Worm (Caenorhabditis elegans) whole organism, L1 larva: Measurements from ENCODE around the gene msp-63.
"Not testable (repeated sequence)": the region's sequence is repeated elsewhere in the genome, so short reads cannot be mapped to it uniquely, and the experiment has no call there.

Experiments used
- F16B12.6 ChIP-seq: fragments of 150-350 bp; optimal IDR thresholded peaks from 2 replicates; lab custom pipeline; 2014; ENCODE audit warnings: missing biosample characterization, missing genetic modification characterization
- Y116A8C.19 ChIP-seq: sonication (generic microtip); optimal IDR thresholded peaks from 2 replicates; lab custom pipeline; 2016; ENCODE audit warnings: missing compliant biosample characterization, missing genetic modification characterization, borderline replicate concordance
- blmp-1 ChIP-seq: fragments of 150-350 bp; optimal IDR thresholded peaks from 2 replicates; lab custom pipeline; 2014; ENCODE audit warnings: missing biosample characterization, missing genetic modification characterization
- ceh-82 ChIP-seq, 3 experiments: fragments of 150-350 bp in 1 of 3; sonication (generic microtip) in 2 of 3; optimal IDR thresholded peaks; 2 replicates each; lab custom pipeline; 2014 to 2017; ENCODE audit warnings: missing biosample characterization in 3 of 3, missing genetic modification characterization in 3 of 3
- dpl-1 ChIP-seq, 3 experiments: fragments of 150-350 bp in 2 of 3; sonication (generic microtip) in 1 of 3; optimal IDR thresholded peaks; 2 replicates each; lab custom pipeline; 2014 to 2017; ENCODE audit warnings: missing biosample characterization in 3 of 3, missing genetic modification characterization in 3 of 3, missing genetic modification reagents in 3 of 3
- dsc-1 ChIP-seq: sonication (generic microtip); optimal IDR thresholded peaks from 2 replicates; lab custom pipeline; 2016; ENCODE audit warnings: mild to moderate bottlenecking, missing genetic modification characterization, missing compliant biosample characterization
- efl-1 ChIP-seq, 4 experiments: fragments of 150-350 bp; optimal IDR thresholded peaks in 3 of 4; peaks in 1 of 4; 1 replicate in 1 of 4; 2 replicates in 3 of 4; lab custom pipeline; 2014; ENCODE audit warnings: missing biosample characterization in 2 of 4, missing genetic modification characterization in 2 of 4, missing genetic modification reagents in 2 of 4
- egl-13 ChIP-seq: sonication (generic microtip); optimal IDR thresholded peaks from 2 replicates; lab custom pipeline; 2016; ENCODE audit warnings: missing genotype, missing genetic modification reagents, missing genetic modification characterization, missing compliant biosample characterization
- egl-27 ChIP-seq, 2 experiments: fragments of 150-350 bp in 1 of 2; sonication (generic microtip); optimal IDR thresholded peaks; 3 replicates each; lab custom pipeline; 2017 to 2018; ENCODE audit warnings: missing biosample characterization in 2 of 2, missing genetic modification characterization in 2 of 2, missing genetic modification reagents in 2 of 2
- elt-2 ChIP-seq: sonication (generic microtip); optimal IDR thresholded peaks from 2 replicates; lab custom pipeline; 2016; ENCODE audit warnings: missing genetic modification characterization, mild to moderate bottlenecking, inconsistent platforms, missing compliant biosample characterization, missing genetic modification reagents
- elt-3 ChIP-seq, 6 experiments: fragments of 150-350 bp in 1 of 6; sonication (generic microtip); optimal IDR thresholded peaks; 2 replicates each; lab custom pipeline; 2017 to 2018; ENCODE audit warnings: missing biosample characterization in 6 of 6, missing genetic modification characterization in 6 of 6, inconsistent platforms in 1 of 6
- ets-5 ChIP-seq: fragments of 200-800 bp; sonication (Bioruptor generic); IDR thresholded peaks from 2 replicates; pipeline ENCODE4 v1.3.6; 2022; ENCODE audit warnings: missing genetic modification characterization, missing compliant biosample characterization
- fkh-10 ChIP-seq: sonication (generic microtip); optimal IDR thresholded peaks from 2 replicates; lab custom pipeline; 2017; ENCODE audit warnings: missing biosample characterization, missing genetic modification reagents, missing genetic modification characterization
- fkh-4 ChIP-seq: sonication (generic microtip); optimal IDR thresholded peaks from 2 replicates; lab custom pipeline; 2016; ENCODE audit warnings: missing compliant biosample characterization, missing genetic modification characterization, borderline replicate concordance
- hlh-4 ChIP-seq: sonication (generic microtip); optimal IDR thresholded peaks from 2 replicates; lab custom pipeline; 2016; ENCODE audit warnings: mild to moderate bottlenecking, missing genetic modification characterization, missing compliant biosample characterization
- hpl-2 ChIP-seq: fragments of 150-350 bp; optimal IDR thresholded peaks from 2 replicates; lab custom pipeline; 2014; ENCODE audit warnings: missing biosample characterization, missing genetic modification reagents, missing genetic modification characterization
- irx-1 ChIP-seq: sonication (generic microtip); optimal IDR thresholded peaks from 2 replicates; lab custom pipeline; 2016; ENCODE audit warnings: missing genetic modification characterization, missing compliant biosample characterization
- lin-13 ChIP-seq: fragments of 150-350 bp; optimal IDR thresholded peaks from 2 replicates; lab custom pipeline; 2014; ENCODE audit warnings: missing biosample characterization, missing genetic modification reagents, missing genetic modification characterization
- lin-14 ChIP-seq: fragments of 200-800 bp; sonication (Bioruptor generic); optimal IDR thresholded peaks from 2 replicates; lab custom pipeline; 2018; ENCODE audit warnings: mild to moderate bottlenecking, missing genetic modification characterization, moderate library complexity, missing compliant biosample characterization
- lin-35 ChIP-seq, 2 experiments: fragments of 150-350 bp; optimal IDR thresholded peaks; 2 replicates each; lab custom pipeline; 2014; ENCODE audit warnings: missing biosample characterization in 2 of 2, missing genetic modification characterization in 2 of 2, missing genetic modification reagents in 2 of 2
- nhr-11 ChIP-seq: fragments of 150-350 bp; optimal IDR thresholded peaks from 2 replicates; lab custom pipeline; 2014; ENCODE audit warnings: missing biosample characterization, missing genetic modification characterization
- nhr-19 ChIP-seq: fragments of 200-800 bp; sonication (Bioruptor generic); conservative IDR thresholded peaks from 2 replicates; pipeline ENCODE4 v1.3.6; 2022; ENCODE audit warnings: missing genetic modification characterization, missing compliant biosample characterization
- nhr-28 ChIP-seq: fragments of 150-350 bp; optimal IDR thresholded peaks from 2 replicates; lab custom pipeline; 2014; ENCODE audit warnings: missing biosample characterization, missing genetic modification characterization
- nhr-47 ChIP-seq: sonication (generic microtip); optimal IDR thresholded peaks from 2 replicates; lab custom pipeline; 2016; ENCODE audit warnings: mild to moderate bottlenecking, missing genetic modification characterization, moderate library complexity, missing compliant biosample characterization
- nhr-85 ChIP-seq: sonication (generic microtip); peaks from one replicate; lab custom pipeline; 2016; ENCODE audit warnings: missing genetic modification characterization, inconsistent platforms, missing compliant biosample characterization
- pag-3 ChIP-seq: sonication (generic microtip); optimal IDR thresholded peaks from 2 replicates; lab custom pipeline; 2017; ENCODE audit warnings: missing genetic modification characterization, mild to moderate bottlenecking, missing compliant biosample characterization, antibody characterized with exemption, borderline replicate concordance; ENCODE audit not compliant: insufficient read depth
- pqm-1 ChIP-seq: sonication (generic microtip); optimal IDR thresholded peaks from 3 replicates; lab custom pipeline; 2017; ENCODE audit warnings: missing biosample characterization, missing genetic modification characterization
- swsn-7 ChIP-seq: sonication (generic microtip); optimal IDR thresholded peaks from 2 replicates; lab custom pipeline; 2016; ENCODE audit warnings: missing genetic modification characterization, missing compliant biosample characterization
- tlp-1 ChIP-seq: fragments of 150-350 bp; optimal IDR thresholded peaks from 2 replicates; lab custom pipeline; 2014; ENCODE audit warnings: missing biosample characterization, missing genetic modification characterization
- unc-86 ChIP-seq: sonication (generic microtip); optimal IDR thresholded peaks from 2 replicates; lab custom pipeline; 2016; ENCODE audit warnings: missing genetic modification characterization, missing compliant biosample characterization
- vab-15 ChIP-seq: sonication (generic microtip); optimal IDR thresholded peaks from 2 replicates; lab custom pipeline; 2017; ENCODE audit warnings: missing genotype, mild to moderate bottlenecking, missing genetic modification characterization, missing compliant biosample characterization
- zip-4 ChIP-seq: fragments of 200-800 bp; sonication (Bioruptor generic); optimal IDR thresholded peaks from 2 replicates; lab custom pipeline; 2018; ENCODE audit warnings: mild to moderate bottlenecking, missing genetic modification characterization, moderate library complexity, missing compliant biosample characterization

msp-63 gene

ce11 chrII:5768274-5768820 lies 28.9 kb downstream of the msp-63 start (continued):
- TF ChIP-seq fkh-4 (tag; lab: Kevin White, UChicago), result no peak

- no peak for TF ChIP-seq nhr-85 (tag; lab: Kevin White, UChicago)
- no peak for TF ChIP-seq Y116A8C.19 (tag; lab: Kevin White, UChicago)
- no peak for TF ChIP-seq zip-4 (GFP tag; lab: Kevin White, UChicago)
- no peak for TF ChIP-seq nhr-19 (GFP tag; lab: Robert Waterston, UW)
- no peak for TF ChIP-seq unc-86 (tag; lab: Kevin White, UChicago)
- no peak for TF ChIP-seq elt-3 (tag; optimal IDR thresholded peaks at IDR 0.05; lab: Kevin White, UChicago)
- TF ChIP-seq dpl-1 (GFP tag; optimal IDR thresholded peaks at IDR 0.05; lab: Kevin White, UChicago), result no peak
- TF ChIP-seq lin-35 (GFP tag; optimal IDR thresholded peaks at IDR 0.05; lab: Kevin White, UChicago), result no peak
- TF ChIP-seq irx-1 (tag; lab: Kevin White, UChicago), result no peak
- TF ChIP-seq hpl-2 (GFP tag; lab: Kevin White, UChicago), result no peak
- TF ChIP-seq nhr-47, result no peak
- no peak for TF ChIP-seq blmp-1 (tag; lab: Kevin White, UChicago)
- no peak for TF ChIP-seq vab-15 (tag; lab: Kevin White, UChicago)
- no peak for TF ChIP-seq nhr-28 (tag; lab: Kevin White, UChicago)
- no peak for TF ChIP-seq ets-5 (GFP tag; lab: Robert Waterston, UW)
- no peak for TF ChIP-seq ceh-82 (tag; optimal IDR thresholded peaks at IDR 0.05; lab: Kevin White, UChicago)
- no peak for TF ChIP-seq tlp-1 (tag; lab: Kevin White, UChicago)
- no peak for TF ChIP-seq nhr-11 (tag; lab: Kevin White, UChicago)
- TF ChIP-seq pag-3 (tag; lab: Kevin White, UChicago), result no peak
Observed at ce11 chrII:5765318-5765717, 31.9 kb downstream of the msp-63 start, which contains the start of gene ifb-1. Gene ifb-1 (plus strand): TSS chrII:5765618.

- not testable (repeated sequence) for TF ChIP-seq swsn-7 (tag; lab: Kevin White, UChicago); egl-27 (tag; optimal IDR thresholded peaks at IDR 0.05; lab: Kevin White, UChicago); F16B12.6 (tag; lab: Kevin White, UChicago)
Observed at ce11 chrII:5757656-5758055, 39.6 kb downstream of the msp-63 start, which contains the start of the genes F10C1.3 and F10C1.23. Gene F10C1.3 (minus strand): TSS chrII:5757756. Gene F10C1.23 (plus strand): TSS chrII:5758040.

- TF ChIP-seq lin-13, result no peak
Observed at ce11 chrII:5754168-5754567, 43.1 kb downstream of the msp-63 start, which contains the start of gene F10C1.8. Gene F10C1.8 (plus strand): TSS chrII:5754468.

ce11 chrII:5751353-5751752 lies 45.9 kb downstream of the msp-63 start:
- TF ChIP-seq irx-1 (tag; lab: Kevin White, UChicago), result no peak
- peak in 1 of 2 experiments; percentile 33 for TF ChIP-seq lin-35 (GFP tag; optimal IDR thresholded peaks at IDR 0.05; lab: Kevin White, UChicago)
- TF ChIP-seq lin-14 (GFP tag; lab: Kevin White, UChicago), result peak; percentile 13
- peak; percentile 90 for TF ChIP-seq elt-2
- TF ChIP-seq hlh-4 (tag; lab: Kevin White, UChicago), result no peak
- no peak for TF ChIP-seq dsc-1
- TF ChIP-seq dpl-1 (GFP tag; optimal IDR thresholded peaks at IDR 0.05; lab: Kevin White, UChicago), result no peak
- TF ChIP-seq pqm-1 (tag; lab: Kevin White, UChicago), result peak; percentile 35
- no peak for TF ChIP-seq egl-27 (tag; optimal IDR thresholded peaks at IDR 0.05; lab: Kevin White, UChicago)
- no peak for TF ChIP-seq efl-1 (optimal IDR thresholded peaks at IDR 0.05; lab: Kevin White, UChicago)
- TF ChIP-seq efl-1 (GFP tag; optimal IDR thresholded peaks at IDR 0.05 in 1 of 2; lab: Kevin White, UChicago), result peak in 1 of 2 experiments; percentile 79
- TF ChIP-seq Y116A8C.19 (tag; lab: Kevin White, UChicago), result no peak
- TF ChIP-seq fkh-10 (GFP tag; lab: Kevin White, UChicago), result no peak
- no peak for TF ChIP-seq egl-13
